Worm (Caenorhabditis elegans): ENCODE measurements around the gene F54C9.14.

The F54C9.14 gene

ce11 chrII:8518210-8518609 lies 43.9 kb upstream of the F54C9.14 start, which contains the start of gene T13H5.8:
TSS of gene T13H5.8 (plus strand) at chrII:8518510.
- no peak for TF ChIP-seq mab-5 (tag; optimal IDR thresholded peaks at IDR 0.05)

ce11 chrII:8520625-8521024 lies 41.5 kb upstream of the F54C9.14 start, which contains the start of gene cht-2:
TSS of gene cht-2 (plus strand) at chrII:8520925.
- no peak for TF ChIP-seq sma-3 (GFP tag; optimal IDR thresholded peaks at IDR 0.05)
- TF ChIP-seq aly-2 (tag; optimal IDR thresholded peaks at IDR 0.05): no peak
- no peak for TF ChIP-seq lin-13 (GFP tag; optimal IDR thresholded peaks at IDR 0.05)
- TF ChIP-seq lsy-2 (tag; optimal IDR thresholded peaks at IDR 0.05): no peak
- TF ChIP-seq fos-1 (tag; optimal IDR thresholded peaks at IDR 0.05): no peak
- no peak for TF ChIP-seq R02D3.7 (tag; optimal IDR thresholded peaks at IDR 0.05)
- no peak for TF ChIP-seq nhr-21 (tag; optimal IDR thresholded peaks at IDR 0.05)
- no peak for TF ChIP-seq unc-55 (GFP tag; optimal IDR thresholded peaks at IDR 0.05)
- no peak for TF ChIP-seq skn-1 (tag; optimal IDR thresholded peaks at IDR 0.05)

DNA sequence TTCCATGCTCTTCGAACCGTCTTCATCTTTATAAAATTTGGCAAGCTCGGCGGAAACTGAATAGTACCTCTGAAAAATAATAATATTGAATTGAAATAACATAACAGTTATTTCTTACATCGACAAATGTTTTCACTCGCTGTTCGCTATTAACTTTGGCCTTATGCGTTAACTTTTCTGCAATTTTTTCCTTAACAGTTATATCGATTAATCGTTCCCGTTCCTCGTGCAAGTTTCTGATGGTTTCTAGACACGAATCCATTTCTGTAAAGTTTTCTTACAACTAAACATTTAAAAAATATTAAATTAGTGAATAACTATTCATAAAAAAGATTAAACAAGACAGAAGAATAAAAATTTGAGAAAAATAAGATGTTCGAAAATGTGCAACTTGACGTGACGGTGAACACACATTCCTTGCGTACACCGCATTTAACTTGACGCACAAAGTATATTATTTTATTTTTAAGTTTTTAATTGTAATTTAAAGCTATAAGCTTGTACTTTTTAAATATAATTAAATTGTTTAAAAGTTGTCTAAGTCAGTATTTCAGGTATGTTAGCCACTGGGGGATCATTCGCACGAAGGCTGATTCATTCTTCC lies 36.9 kb upstream of the F54C9.14 start, which contains the start of the genes prp-9 and mrps-18B:
TSS of gene prp-9 (minus strand) at position 264 of the 604 bp plus-strand sequence.
TSS of gene mrps-18B (plus strand) at position 549 of the 604 bp plus-strand sequence.
- TF ChIP-seq ceh-82 (tag; optimal IDR thresholded peaks at IDR 0.05) (no peak), C34F6.9 (tag; optimal IDR thresholded peaks at IDR 0.05) (no peak), ztf-4 (tag; optimal IDR thresholded peaks at IDR 0.05) (no peak), egl-27 (tag; optimal IDR thresholded peaks at IDR 0.05) (no peak), alr-1 (tag; optimal IDR thresholded peaks at IDR 0.05) (no peak), F13H6.1 (tag; optimal IDR thresholded peaks at IDR 0.05) (peak; percentile 34), mdl-1 (tag; optimal IDR thresholded peaks at IDR 0.05) (no peak), zag-1 (tag; optimal IDR thresholded peaks at IDR 0.05) (no peak), crh-2 (tag; optimal IDR thresholded peaks at IDR 0.05) (peak; percentile 15), mbf-1 (tag; optimal IDR thresholded peaks at IDR 0.05) (no peak), nhr-25 (tag; optimal IDR thresholded peaks at IDR 0.05) (no peak), ceh-16 (tag; optimal IDR thresholded peaks at IDR 0.05) (no peak), nhr-10 (tag; optimal IDR thresholded peaks at IDR 0.05) (no peak), elt-3 (tag; optimal IDR thresholded peaks at IDR 0.05) (no peak), aly-2 (tag; optimal IDR thresholded peaks at IDR 0.05) (no peak), sma-9 (GFP tag; optimal IDR thresholded peaks at IDR 0.05) (peak; percentile 16), sma-9 (tag; optimal IDR thresholded peaks at IDR 0.05) (no peak), R02D3.7 (tag; optimal IDR thresholded peaks at IDR 0.05) (no peak), gmeb-1 (tag; optimal IDR thresholded peaks at IDR 0.05) (peak; percentile 28), nhr-11 (tag; optimal IDR thresholded peaks at IDR 0.05) (no peak), blmp-1 (tag; optimal IDR thresholded peaks at IDR 0.05; ENCODE audit: insufficient read depth) (no peak), nhr-21 (tag; optimal IDR thresholded peaks at IDR 0.05) (no peak), snpc-4 (tag; optimal IDR thresholded peaks at IDR 0.05) (no peak), lin-11 (tag; optimal IDR thresholded peaks at IDR 0.05) (no peak), unc-55 (GFP tag; optimal IDR thresholded peaks at IDR 0.05) (peak; percentile 57), ztf-11 (tag; optimal IDR thresholded peaks at IDR 0.05) (no peak), nhr-237 (tag; optimal IDR thresholded peaks at IDR 0.05) (no peak), fos-1 (tag; optimal IDR thresholded peaks at IDR 0.05) (no peak), nhr-77 (tag; optimal IDR thresholded peaks at IDR 0.05) (no peak), nhr-23 (tag; optimal IDR thresholded peaks at IDR 0.05) (no peak), nhr-129 (tag; optimal IDR thresholded peaks at IDR 0.05) (no peak), elt-1 (tag; optimal IDR thresholded peaks at IDR 0.05) (no peak), sma-3 (GFP tag; optimal IDR thresholded peaks at IDR 0.05) (peak; percentile 13), skn-1 (tag; optimal IDR thresholded peaks at IDR 0.05) (no peak), dmd-4 (tag; optimal IDR thresholded peaks at IDR 0.05) (no peak), peb-1 (tag; optimal IDR thresholded peaks at IDR 0.05) (no peak), lin-13 (GFP tag; optimal IDR thresholded peaks at IDR 0.05) (no peak), unc-39 (tag; optimal IDR thresholded peaks at IDR 0.05) (no peak), sem-4 (tag; optimal IDR thresholded peaks at IDR 0.05) (peak; percentile 11), ama-1 (optimal IDR thresholded peaks at IDR 0.05) (no peak), nhr-6 (tag; optimal IDR thresholded peaks at IDR 0.05) (no peak), unc-62 (GFP tag; optimal IDR thresholded peaks at IDR 0.05) (no peak), lsy-2 (tag; optimal IDR thresholded peaks at IDR 0.05) (peak in 1 of 2 experiments; percentile 74), lin-39 (tag; optimal IDR thresholded peaks at IDR 0.05) (no peak)
